Worm (Caenorhabditis elegans) whole organism, L4/young adult: ENCODE measurements around the gene clec-165.

Experiments used
- W03F9.2 ChIP-seq: fragments of 150-350 bp; optimal IDR thresholded peaks from 2 replicates; lab custom pipeline; 2014; ENCODE audit warnings: missing biosample characterization, missing genetic modification characterization
- dao-5 ChIP-seq: sonication (generic microtip); optimal IDR thresholded peaks from 2 replicates; lab custom pipeline; 2016; ENCODE audit warnings: missing genotype, missing genetic modification characterization, moderate library complexity, missing compliant biosample characterization
- him-1 ChIP-seq: sonication (generic microtip); optimal IDR thresholded peaks from 2 replicates; lab custom pipeline; 2016; ENCODE audit warnings: missing genotype, missing genetic modification reagents, missing genetic modification characterization, missing compliant biosample characterization

Gene clec-165

DNA sequence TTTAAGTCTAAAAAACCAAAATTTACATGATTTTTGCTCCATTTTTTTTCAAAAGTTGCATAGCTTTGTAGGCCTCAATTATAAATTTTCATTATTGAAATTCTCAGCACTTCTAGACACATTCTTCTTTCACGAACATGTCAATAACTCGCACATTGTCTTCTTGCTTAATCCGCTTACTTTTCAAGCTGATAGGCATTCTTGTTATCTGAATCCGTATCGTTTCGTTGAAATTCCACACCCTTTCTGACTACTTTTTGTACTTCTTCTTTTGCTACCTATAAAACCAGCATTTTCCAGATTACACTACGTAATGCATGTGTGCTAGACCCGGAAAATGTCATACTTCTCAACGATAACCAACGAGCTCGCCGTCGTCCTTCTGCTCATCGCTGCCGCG, 30.4 kb downstream of the clec-165 start, which contains the start of gene W09G12.9:
W09G12.9 (plus strand) TSS at position 301 of the 400 bp plus-strand sequence.
- no peak for TF ChIP-seq W03F9.2 (tag; lab: Kevin White, UChicago)
- no peak for TF ChIP-seq dao-5 (tag; lab: Kevin White, UChicago)
- TF ChIP-seq him-1 (tag; lab: Kevin White, UChicago) = no peak

DNA sequence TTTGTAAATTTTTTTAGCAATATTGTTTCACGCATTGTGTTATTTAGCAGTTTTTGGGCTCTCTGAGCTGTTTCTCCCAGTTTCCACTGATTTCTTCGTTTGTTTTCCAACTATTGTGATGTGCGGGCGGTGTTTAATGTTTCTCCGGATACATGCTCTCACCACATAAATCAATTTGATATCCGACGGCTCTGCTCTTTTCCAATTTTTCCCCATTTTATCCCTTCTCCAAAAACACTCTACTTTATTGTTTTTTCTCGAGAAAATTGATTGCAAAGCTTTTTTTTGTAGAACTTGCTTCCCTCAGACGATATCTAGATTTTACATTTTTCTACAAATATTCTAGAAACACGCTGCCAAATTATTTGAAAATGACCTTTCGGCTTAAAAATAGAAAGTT, 31.1 kb downstream of the clec-165 start:
- TF ChIP-seq dao-5 (tag; lab: Kevin White, UChicago) (no peak), him-1 (tag; lab: Kevin White, UChicago) (no peak), W03F9.2 (tag; lab: Kevin White, UChicago) (no peak)

DNA sequence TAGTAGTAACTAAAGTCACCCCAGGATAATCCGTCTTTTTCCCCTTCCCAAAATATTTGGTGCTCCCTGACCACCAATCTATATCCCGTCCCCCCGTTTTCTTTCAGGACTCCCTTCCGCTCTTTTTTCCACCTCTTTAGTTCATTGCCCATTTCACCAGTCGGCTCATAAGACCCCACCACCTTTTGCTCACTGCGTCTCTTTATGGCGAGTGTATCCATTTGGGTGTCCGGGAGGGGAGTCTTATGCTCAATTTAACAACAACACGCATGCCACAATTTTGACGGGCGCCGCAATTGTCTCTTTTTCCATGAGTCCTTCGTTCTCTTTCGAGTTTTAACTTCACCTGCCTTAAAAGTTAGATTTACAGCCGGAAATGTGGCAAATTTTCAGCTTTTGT, 33.5 kb downstream of the clec-165 start:
- no peak for TF ChIP-seq him-1 (tag; lab: Kevin White, UChicago)
- TF ChIP-seq W03F9.2 (tag; lab: Kevin White, UChicago) = no peak
- no peak for TF ChIP-seq dao-5 (tag; lab: Kevin White, UChicago)

DNA sequence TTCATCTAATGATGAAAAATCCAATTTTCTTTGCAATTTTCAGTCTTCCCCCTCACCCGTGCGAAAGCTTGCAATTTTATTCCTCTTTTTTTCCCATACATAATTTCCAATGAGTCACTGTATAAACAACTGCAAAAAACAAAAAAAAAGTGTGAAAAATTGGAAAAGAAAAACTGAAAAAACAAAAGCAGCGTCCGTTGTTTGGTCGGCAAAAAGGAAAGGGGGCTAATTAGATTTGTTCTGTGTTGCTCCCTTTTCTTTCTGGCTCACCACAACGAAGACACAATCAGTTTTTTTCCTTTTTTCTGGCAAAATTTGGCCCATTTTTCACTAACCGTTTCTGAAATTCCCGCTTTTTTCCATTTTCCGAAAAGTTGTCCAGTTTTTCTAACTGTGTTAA, 34.3 kb downstream of the clec-165 start:
- no peak for TF ChIP-seq dao-5 (tag; lab: Kevin White, UChicago)
- TF ChIP-seq W03F9.2 (tag; lab: Kevin White, UChicago) = no peak
- no peak for TF ChIP-seq him-1 (tag; lab: Kevin White, UChicago)

DNA sequence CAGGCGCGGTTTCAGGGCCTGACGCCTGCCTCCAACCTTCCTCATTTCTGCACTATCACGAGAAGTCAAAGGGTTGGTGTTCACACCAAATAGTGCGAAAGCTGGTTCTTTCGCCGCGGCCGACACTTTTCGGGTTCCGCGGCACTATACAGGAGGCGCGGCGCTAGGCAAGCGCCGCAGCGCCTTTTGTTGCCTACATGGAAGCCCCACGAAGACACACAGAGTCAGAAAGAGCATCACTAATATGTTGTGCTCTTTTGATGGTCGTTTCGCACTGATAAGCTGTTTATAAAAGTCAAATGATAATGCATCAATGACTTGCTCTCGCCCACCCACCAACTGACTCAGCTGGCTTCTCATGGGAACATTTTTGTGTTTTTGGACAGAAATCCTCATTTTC, 34.8 kb downstream of the clec-165 start:
- no peak for TF ChIP-seq W03F9.2 (tag; lab: Kevin White, UChicago)
- no peak for TF ChIP-seq dao-5 (tag; lab: Kevin White, UChicago)
- TF ChIP-seq him-1 (tag; lab: Kevin White, UChicago) = no peak

DNA sequence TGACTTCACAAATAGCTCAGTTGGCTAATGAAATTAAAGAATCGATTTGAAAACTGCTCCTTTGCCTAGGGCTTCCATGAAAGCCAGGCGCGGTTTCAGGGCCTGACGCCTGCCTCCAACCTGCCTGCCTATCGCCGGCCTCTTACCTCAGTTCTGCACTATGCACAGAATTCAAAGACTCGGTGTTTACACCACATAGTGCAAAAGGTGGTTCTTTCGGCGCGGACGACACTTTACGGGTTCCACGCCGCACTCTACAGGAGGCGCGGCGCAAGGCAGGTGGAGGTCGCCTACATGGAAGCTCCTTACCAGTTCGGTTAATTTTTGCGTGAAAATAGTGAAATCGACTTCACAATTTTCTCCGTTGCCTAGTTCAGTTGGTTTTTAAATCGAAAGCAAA, 36.9 kb downstream of the clec-165 start:
- TF ChIP-seq W03F9.2 (tag; lab: Kevin White, UChicago) (no peak), him-1 (tag; lab: Kevin White, UChicago) (no peak), dao-5 (tag; lab: Kevin White, UChicago) (no peak)

DNA sequence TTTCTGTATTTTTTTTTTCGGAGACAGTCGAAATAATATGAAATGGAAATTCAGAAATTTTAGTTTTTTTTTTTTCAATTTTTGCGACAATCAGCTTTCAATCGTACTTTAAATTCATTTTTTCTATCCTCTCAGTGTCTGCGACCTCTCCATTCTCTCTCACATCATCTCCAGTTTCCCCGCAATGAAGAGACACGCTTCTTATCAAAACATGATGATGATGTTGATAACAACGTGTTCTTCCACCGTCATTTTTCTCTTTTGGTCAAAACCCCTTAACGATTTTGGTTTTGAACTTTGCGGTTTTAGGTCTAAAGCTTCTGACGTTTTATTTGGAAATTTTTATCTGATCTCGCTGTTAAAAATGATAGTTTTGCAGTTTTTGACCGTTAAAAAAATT, 37.4 kb downstream of the clec-165 start:
- TF ChIP-seq W03F9.2 (tag; lab: Kevin White, UChicago) = no peak
- no peak for TF ChIP-seq dao-5 (tag; lab: Kevin White, UChicago)
- no peak for TF ChIP-seq him-1 (tag; lab: Kevin White, UChicago)

DNA sequence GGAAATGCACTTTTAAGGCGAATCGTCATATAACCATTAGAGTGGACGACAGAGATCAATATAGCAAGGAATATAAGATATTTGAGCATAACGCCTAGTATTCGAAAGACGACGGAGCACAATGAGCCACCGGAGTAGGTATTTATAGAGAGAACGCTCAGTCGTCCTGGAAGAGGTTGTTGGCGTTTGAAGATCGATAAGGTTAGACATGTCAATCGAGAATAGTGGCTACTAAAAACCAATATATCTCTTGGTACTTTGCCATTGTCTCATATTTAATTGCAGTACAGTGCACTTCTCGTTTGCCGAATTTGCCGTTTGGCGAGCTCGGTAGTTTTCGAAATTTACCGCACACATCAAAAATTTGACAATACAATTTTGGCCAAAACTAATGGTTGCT, 38.7 kb downstream of the clec-165 start, which contains the start of gene dsl-1:
dsl-1 (minus strand) TSS at position 101 of the 400 bp plus-strand sequence.
- no peak for TF ChIP-seq him-1 (tag; lab: Kevin White, UChicago)
- TF ChIP-seq dao-5 (tag; lab: Kevin White, UChicago) = no peak
- no peak for TF ChIP-seq W03F9.2 (tag; lab: Kevin White, UChicago)

DNA sequence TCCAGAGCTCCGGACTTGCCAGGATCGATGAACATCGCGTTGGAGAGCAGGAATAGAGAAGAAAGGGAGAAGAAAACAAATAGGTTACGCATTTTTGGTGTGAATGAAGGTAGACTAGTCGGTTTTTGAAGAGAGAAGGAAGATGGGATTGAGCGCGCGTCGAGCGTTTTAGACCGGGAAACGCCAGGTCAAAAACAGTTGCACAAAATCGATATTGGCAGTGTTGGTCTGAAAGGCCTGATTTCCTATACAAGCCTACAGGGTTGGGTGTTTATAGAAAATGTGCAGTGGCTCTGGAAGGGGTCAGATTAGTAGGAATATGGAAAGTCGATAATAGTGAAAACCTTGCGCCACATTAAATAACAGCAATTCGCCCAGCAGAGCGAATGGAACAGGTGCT, 41.8 kb downstream of the clec-165 start, which contains the start of gene dsl-2:
dsl-2 (minus strand) TSS at position 101 of the 400 bp plus-strand sequence.
- no peak for TF ChIP-seq W03F9.2 (tag; lab: Kevin White, UChicago)
- TF ChIP-seq dao-5 (tag; lab: Kevin White, UChicago) = no peak
- no peak for TF ChIP-seq him-1 (tag; lab: Kevin White, UChicago)

DNA sequence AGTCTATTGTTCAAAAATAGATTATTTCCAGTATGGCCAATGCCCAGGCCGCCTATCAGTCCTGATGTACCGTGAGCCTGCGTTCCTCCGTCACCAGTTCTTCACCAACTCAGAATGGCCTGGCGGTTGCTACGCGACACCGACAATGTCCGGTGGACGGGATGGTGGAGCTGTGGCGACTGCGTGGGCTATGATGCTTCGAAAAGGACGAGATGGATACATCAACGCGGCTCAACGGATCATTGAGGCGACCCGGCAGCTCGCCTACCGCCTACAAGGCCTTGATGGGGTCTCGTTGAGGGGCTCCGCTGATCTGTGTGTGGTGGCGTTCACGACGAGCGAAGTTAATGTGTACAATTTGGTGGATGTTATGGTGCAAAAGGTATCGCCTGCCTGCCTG, 47.2 kb downstream of the clec-165 start:
- no peak for TF ChIP-seq him-1 (tag; lab: Kevin White, UChicago)
